Fruit fly (Drosophila melanogaster) whole organism, embryonic: ENCODE data around the gene Sf3b1.

Experiments used
- Antp ChIP-seq: fragments of 200-800 bp; sonication (Bioruptor generic); optimal IDR thresholded peaks from 3 replicates; lab custom pipeline; 2016; ENCODE audit warnings: missing biosample characterization, missing genetic modification characterization
- Atf-2 ChIP-seq: fragments of 200-800 bp; sonication (Bioruptor generic); optimal IDR thresholded peaks from 2 replicates; lab custom pipeline; 2016; ENCODE audit warnings: missing biosample characterization, missing genetic modification characterization
- Bteb2 ChIP-seq: fragments of 200-800 bp; sonication (Bioruptor generic); optimal IDR thresholded peaks from 2 replicates; lab custom pipeline; 2016; ENCODE audit warnings: missing biosample characterization, missing genetic modification characterization
- CG12236 ChIP-seq: fragments of 200-800 bp; sonication (Bioruptor generic); optimal IDR thresholded peaks from 2 replicates; lab custom pipeline; 2016; ENCODE audit warnings: missing biosample characterization, missing genetic modification characterization
- CG12299 ChIP-seq: fragments of 200-800 bp; sonication (Bioruptor generic); optimal IDR thresholded peaks from 2 replicates; lab custom pipeline; 2018; ENCODE audit warnings: missing biosample characterization, mild to moderate bottlenecking, missing genetic modification characterization
- CG15073 ChIP-seq: fragments of 200-800 bp; sonication (Bioruptor generic); optimal IDR thresholded peaks from 2 replicates; lab custom pipeline; 2016; ENCODE audit warnings: missing biosample characterization, missing genetic modification characterization
- CG15269 ChIP-seq: fragments of 200-800 bp; sonication (Bioruptor generic); optimal IDR thresholded peaks from 2 replicates; lab custom pipeline; 2018; ENCODE audit warnings: missing biosample characterization, mild to moderate bottlenecking, missing genetic modification characterization, moderate library complexity
- CG15514 ChIP-seq: fragments of 200-800 bp; sonication (Bioruptor generic); optimal IDR thresholded peaks from 3 replicates; lab custom pipeline; 2017; ENCODE audit warnings: missing biosample characterization, missing genetic modification characterization, mild to moderate bottlenecking, moderate library complexity, missing genetic modification reagents
- CG17328 ChIP-seq: fragments of 200-800 bp; sonication (Bioruptor generic); IDR thresholded peaks from 2 replicates; pipeline ENCODE4 v1.3.6; 2022; ENCODE audit warnings: missing biosample characterization, missing genetic modification characterization
- CG17361 ChIP-seq: fragments of 200-800 bp; sonication (Bioruptor generic); IDR thresholded peaks from 3 replicates; pipeline ENCODE4 v1.3.6; 2022; ENCODE audit warnings: missing biosample characterization, missing genetic modification characterization
- CG17385 ChIP-seq: fragments of 200-800 bp; sonication (Bioruptor generic); optimal IDR thresholded peaks from 3 replicates; lab custom pipeline; 2018; ENCODE audit warnings: missing biosample characterization, mild to moderate bottlenecking, missing genetic modification characterization
- CG17912 ChIP-seq: fragments of 200-800 bp; sonication (Bioruptor generic); optimal IDR thresholded peaks from 2 replicates; lab custom pipeline; 2018; ENCODE audit warnings: missing biosample characterization, mild to moderate bottlenecking, missing genetic modification characterization
- CG2129 ChIP-seq: fragments of 200-800 bp; sonication (Bioruptor generic); IDR thresholded peaks from 2 replicates; pipeline ENCODE4 v1.3.6; 2022; ENCODE audit warnings: missing biosample characterization, missing genetic modification characterization; ENCODE audit not compliant: partially characterized antibody
- CG31441 ChIP-seq: fragments of 200-800 bp; sonication (Bioruptor generic); IDR thresholded peaks from 2 replicates; pipeline ENCODE4 v1.3.6; 2022; ENCODE audit warnings: missing biosample characterization, missing genetic modification characterization
- CG3163 ChIP-seq: fragments of 200-800 bp; sonication (Bioruptor generic); optimal IDR thresholded peaks from 3 replicates; lab custom pipeline; 2016; ENCODE audit warnings: missing biosample characterization, missing genetic modification characterization
- CG3407 ChIP-seq: fragments of 200-800 bp; sonication (Bioruptor generic); optimal IDR thresholded peaks from 2 replicates; lab custom pipeline; 2018; ENCODE audit warnings: missing biosample characterization, mild to moderate bottlenecking, missing genetic modification characterization
- CG42726 ChIP-seq: fragments of 200-800 bp; sonication (Bioruptor generic); IDR thresholded peaks from 2 replicates; pipeline ENCODE4 v1.3.6; 2022; ENCODE audit warnings: missing biosample characterization, missing genetic modification characterization; ENCODE audit not compliant: partially characterized antibody
- CG6791 ChIP-seq: fragments of 200-800 bp; sonication (Bioruptor generic); IDR thresholded peaks from 3 replicates; pipeline ENCODE4 v1.3.6; 2022; ENCODE audit warnings: missing biosample characterization, missing genetic modification characterization; ENCODE audit not compliant: partially characterized antibody
- CG7745 ChIP-seq: fragments of 200-800 bp; sonication (Bioruptor generic); optimal IDR thresholded peaks from 2 replicates; lab custom pipeline; 2018; ENCODE audit warnings: missing biosample characterization, mild to moderate bottlenecking, missing genetic modification characterization, moderate library complexity
- CG7786 ChIP-seq: fragments of 200-800 bp; sonication (Bioruptor generic); optimal IDR thresholded peaks from 2 replicates; lab custom pipeline; 2016; ENCODE audit warnings: missing biosample characterization, missing genetic modification characterization
- Dbx ChIP-seq: fragments of 200-800 bp; sonication (Bioruptor generic); IDR thresholded peaks from 3 replicates; pipeline ENCODE4 v1.3.6; 2022; ENCODE audit warnings: missing biosample characterization, missing genetic modification characterization
- Fer3 ChIP-seq: fragments of 200-800 bp; sonication (Bioruptor generic); optimal IDR thresholded peaks from 2 replicates; lab custom pipeline; 2018; ENCODE audit warnings: missing biosample characterization, mild to moderate bottlenecking, missing genetic modification characterization, moderate library complexity
- GATAe ChIP-seq: fragments of 200-800 bp; sonication (Bioruptor generic); conservative IDR thresholded peaks from 2 replicates; pipeline ENCODE4 v1.3.6; 2022; ENCODE audit warnings: missing biosample characterization, missing genetic modification characterization
- HmgZ ChIP-seq: fragments of 200-800 bp; sonication (Bioruptor generic); optimal IDR thresholded peaks from 2 replicates; lab custom pipeline; 2018; ENCODE audit warnings: missing biosample characterization, mild to moderate bottlenecking, missing genetic modification characterization
- Hr39 ChIP-seq: fragments of >200 bp; optimal IDR thresholded peaks from 2 replicates; lab custom pipeline; 2017
- Hr78 ChIP-seq, 2 experiments: fragments of 200-800 bp in 1 of 2; fragments of >200 bp in 1 of 2; sonication (Bioruptor generic) in 1 of 2; optimal IDR thresholded peaks; 2 replicates each; lab custom pipeline; 2017 to 2019; ENCODE audit warnings: missing biosample characterization in 2 of 2, missing genetic modification characterization in 2 of 2, mild to moderate bottlenecking in 1 of 2, moderate library complexity in 1 of 2
- Mad ChIP-seq: fragments of 200-800 bp; sonication (Bioruptor generic); optimal IDR thresholded peaks from 2 replicates; lab custom pipeline; 2016; ENCODE audit warnings: missing biosample characterization, missing genetic modification characterization
- Pdp1 ChIP-seq, 2 experiments: fragments of 200-800 bp; sonication (Bioruptor generic); optimal IDR thresholded peaks; 3 replicates each; lab custom pipeline; 2016; ENCODE audit warnings: missing biosample characterization in 2 of 2, missing genetic modification characterization in 2 of 2, mild to moderate bottlenecking in 1 of 2, moderate library complexity in 1 of 2
- Spps ChIP-seq: fragments of 200-800 bp; sonication (Bioruptor generic); optimal IDR thresholded peaks from 2 replicates; lab custom pipeline; 2018; ENCODE audit warnings: missing biosample characterization, mild to moderate bottlenecking, missing genetic modification characterization
- Taf1 ChIP-seq: fragments of 200-800 bp; sonication (Bioruptor generic); IDR thresholded peaks from 2 replicates; pipeline ENCODE4 v1.3.6; 2022; ENCODE audit warnings: missing biosample characterization, missing genetic modification characterization
- aop ChIP-seq: fragments of 200-800 bp; sonication (Bioruptor generic); IDR thresholded peaks from 2 replicates; pipeline ENCODE4 v1.3.6; 2022; ENCODE audit warnings: missing biosample characterization, missing genetic modification characterization
- ara ChIP-seq: fragments of 200-800 bp; sonication (Bioruptor generic); IDR thresholded peaks from 2 replicates; pipeline ENCODE4 v1.3.6; 2022; ENCODE audit warnings: missing biosample characterization, missing genetic modification characterization
- cad ChIP-seq: fragments of >200 bp; optimal IDR thresholded peaks from 2 replicates; lab custom pipeline; 2017; ENCODE audit warnings: missing biosample characterization, missing genetic modification characterization
- corto ChIP-seq: fragments of 200-800 bp; sonication (Bioruptor generic); optimal IDR thresholded peaks from 2 replicates; lab custom pipeline; 2016; ENCODE audit warnings: missing biosample characterization, mild to moderate bottlenecking, missing genetic modification characterization, moderate library complexity
- gem ChIP-seq: fragments of 200-800 bp; sonication (Bioruptor generic); optimal IDR thresholded peaks from 2 replicates; lab custom pipeline; 2019; ENCODE audit warnings: missing biosample characterization, mild to moderate bottlenecking, missing genetic modification characterization, moderate library complexity
- grn ChIP-seq: fragments of 200-800 bp; sonication (Bioruptor generic); optimal IDR thresholded peaks from 3 replicates; lab custom pipeline; 2017; ENCODE audit warnings: missing biosample characterization, missing genetic modification characterization
- ham ChIP-seq: fragments of 200-800 bp; sonication (Bioruptor generic); IDR thresholded peaks from 2 replicates; pipeline ENCODE4 v1.3.6; 2022; ENCODE audit warnings: missing biosample characterization, missing genetic modification characterization
- kah ChIP-seq: fragments of 200-800 bp; sonication (Bioruptor generic); optimal IDR thresholded peaks from 2 replicates; lab custom pipeline; 2018; ENCODE audit warnings: missing biosample characterization, mild to moderate bottlenecking, missing genetic modification characterization
- ken ChIP-seq: fragments of 200-800 bp; sonication (Bioruptor generic); IDR thresholded peaks from 3 replicates; pipeline ENCODE4 v1.3.6; 2022; ENCODE audit warnings: missing biosample characterization, missing genetic modification characterization
- kni ChIP-seq: fragments of 200-800 bp; sonication (Bioruptor generic); optimal IDR thresholded peaks from 3 replicates; lab custom pipeline; 2017; ENCODE audit warnings: mild to moderate bottlenecking, missing biosample characterization, missing genetic modification reagents, missing genetic modification characterization
- lmd ChIP-seq: fragments of 200-800 bp; sonication (Bioruptor generic); IDR thresholded peaks from 2 replicates; pipeline ENCODE4 v1.3.6; 2022; ENCODE audit warnings: missing biosample characterization, missing genetic modification characterization
- mam ChIP-seq: fragments of 200-800 bp; sonication (Bioruptor generic); optimal IDR thresholded peaks from 3 replicates; lab custom pipeline; 2016; ENCODE audit warnings: missing biosample characterization, missing genetic modification characterization
- pho ChIP-seq: fragments of 200-800 bp; sonication (Bioruptor generic); optimal IDR thresholded peaks from 2 replicates; lab custom pipeline; 2016; ENCODE audit warnings: missing biosample characterization, missing genetic modification characterization
- pita ChIP-seq: fragments of 200-800 bp; sonication (Bioruptor generic); optimal IDR thresholded peaks from 2 replicates; lab custom pipeline; 2017; ENCODE audit warnings: missing biosample characterization, mild to moderate bottlenecking, missing genetic modification characterization
- prd ChIP-seq, 3 experiments: fragments of >200 bp in 2 of 3; fragments of 200-800 bp in 1 of 3; sonication (Bioruptor generic) in 1 of 3; optimal IDR thresholded peaks in 2 of 3; IDR thresholded peaks in 1 of 3; 2 replicates in 2 of 3; 3 replicates in 1 of 3; pipeline versions ENCODE4 v1.3.6 to Lab custom; 2017 to 2022; ENCODE audit warnings: missing biosample characterization in 1 of 3, missing genetic modification characterization in 1 of 3
- repo ChIP-seq: fragments of 200-800 bp; sonication (Bioruptor generic); optimal IDR thresholded peaks from 2 replicates; lab custom pipeline; 2016; ENCODE audit warnings: missing biosample characterization, missing genetic modification characterization
- ro ChIP-seq: fragments of 200-800 bp; sonication (Bioruptor generic); IDR thresholded peaks from 2 replicates; pipeline ENCODE4 v1.3.6; 2022; ENCODE audit warnings: missing biosample characterization, missing genetic modification characterization
- schlank ChIP-seq: fragments of 200-800 bp; sonication (Bioruptor generic); optimal IDR thresholded peaks from 2 replicates; lab custom pipeline; 2018; ENCODE audit warnings: missing biosample characterization, mild to moderate bottlenecking, missing genetic modification characterization
- so ChIP-seq: fragments of 200-800 bp; sonication (Bioruptor generic); IDR thresholded peaks from 3 replicates; pipeline ENCODE4 v1.3.6; 2022; ENCODE audit warnings: missing biosample characterization, missing genetic modification characterization
- usp ChIP-seq: fragments of >200 bp; optimal IDR thresholded peaks from 2 replicates; lab custom pipeline; 2017; ENCODE audit warnings: missing biosample characterization, missing genetic modification characterization

Gene Sf3b1

DNA sequence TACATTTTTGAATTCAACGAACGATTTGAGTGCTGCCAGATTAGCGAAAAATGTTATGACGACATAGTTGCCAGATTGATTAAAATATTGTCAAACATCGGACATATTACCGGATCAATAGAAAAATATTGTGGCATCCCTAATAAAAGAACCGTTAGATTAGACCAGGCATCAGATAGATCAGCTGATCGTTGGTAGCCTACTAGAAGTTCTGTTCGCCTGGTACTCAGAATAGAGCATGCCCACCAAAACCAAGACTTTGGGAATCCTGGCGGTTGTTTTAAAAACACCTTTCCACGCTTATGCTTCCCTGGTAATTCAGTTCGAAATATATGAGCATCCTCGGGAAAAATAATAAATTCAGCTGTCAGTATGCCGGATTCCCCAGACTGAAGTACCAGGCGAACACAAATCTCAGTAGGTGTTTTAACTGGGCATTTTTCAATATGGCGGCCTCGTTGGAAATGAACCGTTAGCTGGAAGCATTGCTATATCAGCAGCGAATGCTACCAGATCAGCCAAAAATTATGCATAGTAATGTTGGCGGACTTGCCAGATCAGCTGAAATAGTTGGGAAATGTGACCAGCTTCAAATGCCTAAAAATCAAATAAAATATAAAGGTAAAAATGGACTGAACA lies 27.4 kb upstream of the Sf3b1 start (continued):
- TF ChIP-seq CG12299 (tag; lab: Kevin White, UChicago) (peak; percentile 46), so (GFP tag; lab: Robert Waterston, UW) (peak; percentile 51; the same call in 1 of the 3 replicates), Taf1 (GFP tag; lab: Robert Waterston, UW) (no peak), aop (GFP tag; lab: Robert Waterston, UW) (no peak), Atf-2 (GFP tag; lab: Kevin White, UChicago) (no peak), lmd (GFP tag; lab: Robert Waterston, UW) (no peak), ara (GFP tag; lab: Robert Waterston, UW) (no peak), Antp (GFP tag; lab: Kevin White, UChicago) (no peak), repo (GFP tag; lab: Kevin White, UChicago) (no peak), Fer3 (tag; lab: Kevin White, UChicago) (no peak), prd (optimal IDR thresholded peaks at IDR 0.05; lab: Kevin White, UChicago) (no peak), prd (GFP tag; IDR thresholded peaks at IDR 0.05; lab: Robert Waterston, UW) (no peak), kni (GFP tag; lab: Kevin White, UChicago) (peak; percentile 100), Spps (tag; lab: Kevin White, UChicago) (peak; percentile 33), CG3407 (no peak), pita (GFP tag; lab: Kevin White, UChicago) (no peak), CG12236 (GFP tag; lab: Kevin White, UChicago) (no peak), CG17361 (GFP tag; lab: Robert Waterston, UW) (peak; percentile 47; the same call in 2 of the 3 replicates), CG17912 (GFP tag; lab: Kevin White, UChicago) (peak; percentile 77), cad (no peak), CG15514 (GFP tag; lab: Kevin White, UChicago) (peak; percentile 29), ham (GFP tag; lab: Robert Waterston, UW) (no peak), ken (GFP tag; lab: Robert Waterston, UW) (no peak), corto (GFP tag; lab: Kevin White, UChicago) (no peak), Mad (no peak), CG31441 (no peak), Hr78 (GFP tag; optimal IDR thresholded peaks at IDR 0.05; lab: Kevin White, UChicago) (no peak), pho (GFP tag; lab: Kevin White, UChicago) (peak; percentile 54), Bteb2 (GFP tag; lab: Kevin White, UChicago) (no peak), Dbx (no peak), CG6791 (GFP tag; lab: Robert Waterston, UW) (peak; percentile 71), grn (GFP tag; lab: Kevin White, UChicago) (peak; percentile 52), CG17328 (no peak), HmgZ (tag; lab: Kevin White, UChicago) (peak; percentile 54), CG15269 (tag; lab: Kevin White, UChicago) (peak; percentile 44), CG7786 (GFP tag; lab: Kevin White, UChicago) (no peak), Hr39 (lab: Kevin White, UChicago) (no peak), GATAe (GFP tag; lab: Robert Waterston, UW) (no peak), Pdp1 (GFP tag; optimal IDR thresholded peaks at IDR 0.05; lab: Kevin White, UChicago) (peak in 1 of 2 experiments; percentile 8), CG42726 (GFP tag; lab: Robert Waterston, UW) (peak; percentile 28), kah (GFP tag; lab: Kevin White, UChicago) (no peak), CG15073 (GFP tag; lab: Kevin White, UChicago) (no peak), CG17385 (GFP tag; lab: Kevin White, UChicago) (no peak), CG7745 (tag; lab: Kevin White, UChicago) (peak; percentile 26), CG3163 (peak; percentile 33), ro (GFP tag; lab: Robert Waterston, UW) (no peak), mam (GFP tag; lab: Kevin White, UChicago) (no peak), usp (no peak), gem (tag; lab: Kevin White, UChicago) (no peak), schlank (tag; lab: Kevin White, UChicago) (no peak), CG2129 (GFP tag; lab: Robert Waterston, UW) (peak; percentile 42; the same call in 1 of the 2 replicates)
